Fruit fly (Drosophila melanogaster) whole organism, embryonic: ENCODE data around the gene cwo.

Source experiments
- Adf1 ChIP-seq: fragments of 200-800 bp; sonication (Bioruptor generic); IDR thresholded peaks from 2 replicates; pipeline ENCODE4 v1.3.6; 2022; ENCODE audit warnings: missing biosample characterization, missing genetic modification characterization
- Awh ChIP-seq: fragments of 200-800 bp; sonication (Bioruptor generic); IDR thresholded peaks from 2 replicates; pipeline ENCODE4, ENCODE4 v1.3.6; 2022; ENCODE audit warnings: missing biosample characterization, missing genetic modification characterization
- BEAF-32 ChIP-seq: fragments of 200-800 bp; sonication (Bioruptor generic); optimal IDR thresholded peaks from 3 replicates; lab custom pipeline; 2017; ENCODE audit warnings: missing biosample characterization, missing genetic modification characterization, mild to moderate bottlenecking, moderate library complexity, missing genetic modification reagents
- Bdp1 ChIP-seq: fragments of 200-800 bp; sonication (Bioruptor generic); optimal IDR thresholded peaks from 3 replicates; lab custom pipeline; 2016; ENCODE audit warnings: missing biosample characterization, missing genetic modification characterization
- Bgb ChIP-seq: fragments of 200-800 bp; sonication (Bioruptor generic); IDR thresholded peaks from 2 replicates; pipeline ENCODE4 v1.3.6; 2022; ENCODE audit warnings: missing biosample characterization, missing genetic modification characterization; ENCODE audit not compliant: partially characterized antibody
- Blimp-1 ChIP-seq: fragments of 200-800 bp; sonication (Bioruptor generic); optimal IDR thresholded peaks from 3 replicates; lab custom pipeline; 2018; ENCODE audit warnings: missing biosample characterization, missing genetic modification characterization, mild to moderate bottlenecking, moderate library complexity, missing genetic modification reagents
- CG12071 ChIP-seq: fragments of 200-800 bp; sonication (Bioruptor generic); optimal IDR thresholded peaks from 3 replicates; lab custom pipeline; 2018; ENCODE audit warnings: missing biosample characterization, mild to moderate bottlenecking, missing genetic modification characterization
- CG12391 ChIP-seq: fragments of 200-800 bp; sonication (Bioruptor generic); optimal IDR thresholded peaks from 3 replicates; lab custom pipeline; 2018; ENCODE audit warnings: missing biosample characterization, mild to moderate bottlenecking, missing genetic modification characterization, moderate library complexity
- CG13424 ChIP-seq: fragments of 200-800 bp; sonication (Bioruptor generic); optimal IDR thresholded peaks from 2 replicates; lab custom pipeline; 2019; ENCODE audit warnings: missing biosample characterization, mild to moderate bottlenecking, missing genetic modification characterization, moderate library complexity
- CG14860 ChIP-seq: fragments of 200-800 bp; sonication (Bioruptor generic); IDR thresholded peaks from 3 replicates; pipeline ENCODE4 v1.3.6; 2022; ENCODE audit warnings: missing biosample characterization, missing genetic modification characterization; ENCODE audit not compliant: partially characterized antibody
- CG17328 ChIP-seq: fragments of 200-800 bp; sonication (Bioruptor generic); IDR thresholded peaks from 2 replicates; pipeline ENCODE4 v1.3.6; 2022; ENCODE audit warnings: missing biosample characterization, missing genetic modification characterization
- CG17359 ChIP-seq: fragments of 200-800 bp; sonication (Bioruptor generic); optimal IDR thresholded peaks from 3 replicates; lab custom pipeline; 2018; ENCODE audit warnings: missing biosample characterization, mild to moderate bottlenecking, missing genetic modification characterization, moderate library complexity
- CG6689 ChIP-seq: fragments of 200-800 bp; sonication (Bioruptor generic); IDR thresholded peaks from 2 replicates; pipeline ENCODE4 v1.3.6; 2022; ENCODE audit warnings: missing biosample characterization, missing genetic modification characterization
- CG8089 ChIP-seq: fragments of 200-800 bp; sonication (Bioruptor generic); optimal IDR thresholded peaks from 3 replicates; lab custom pipeline; 2016; ENCODE audit warnings: missing biosample characterization, missing genetic modification characterization
- CG8281 ChIP-seq: fragments of 200-800 bp; sonication (Bioruptor generic); optimal IDR thresholded peaks from 2 replicates; lab custom pipeline; 2018; ENCODE audit warnings: missing biosample characterization, mild to moderate bottlenecking, missing genetic modification characterization, moderate library complexity
- CG8478 ChIP-seq: fragments of >200 bp; optimal IDR thresholded peaks from 2 replicates; lab custom pipeline; 2018
- CG9609 ChIP-seq: fragments of 200-800 bp; sonication (Bioruptor generic); optimal IDR thresholded peaks from 3 replicates; lab custom pipeline; 2016; ENCODE audit warnings: missing biosample characterization, missing genetic modification characterization
- CG9727 ChIP-seq: fragments of 200-800 bp; sonication (Bioruptor generic); optimal IDR thresholded peaks from 3 replicates; lab custom pipeline; 2017; ENCODE audit warnings: missing biosample characterization, mild to moderate bottlenecking, missing genetic modification characterization
- CG9817 ChIP-seq: fragments of 200-800 bp; sonication (Bioruptor generic); optimal IDR thresholded peaks from 2 replicates; lab custom pipeline; 2018; ENCODE audit warnings: missing biosample characterization, mild to moderate bottlenecking, missing genetic modification characterization, moderate library complexity
- E2f2 ChIP-seq: fragments of 200-800 bp; sonication (Bioruptor generic); IDR thresholded peaks from 2 replicates; pipeline ENCODE4 v1.3.6; 2022; ENCODE audit warnings: missing biosample characterization, missing genetic modification characterization
- Eip74EF ChIP-seq, 2 experiments: fragments of 200-800 bp in 1 of 2; fragments of >200 bp in 1 of 2; sonication (Bioruptor generic) in 1 of 2; optimal IDR thresholded peaks; 2 replicates each; lab custom pipeline; 2017 to 2019; ENCODE audit warnings: missing biosample characterization in 2 of 2, missing genetic modification characterization in 2 of 2, mild to moderate bottlenecking in 1 of 2, moderate library complexity in 1 of 2
- Hmr ChIP-seq: fragments of 200-800 bp; sonication (Bioruptor generic); optimal IDR thresholded peaks from 3 replicates; lab custom pipeline; 2017; ENCODE audit warnings: mild to moderate bottlenecking, missing biosample characterization, missing genetic modification reagents, missing genetic modification characterization
- Max ChIP-seq: fragments of 200-800 bp; sonication (Bioruptor generic); optimal IDR thresholded peaks from 2 replicates; lab custom pipeline; 2016; ENCODE audit warnings: missing biosample characterization, mild to moderate bottlenecking, missing genetic modification characterization
- Meics ChIP-seq: fragments of 200-800 bp; sonication (Bioruptor generic); optimal IDR thresholded peaks from 2 replicates; lab custom pipeline; 2017; ENCODE audit warnings: missing biosample characterization, mild to moderate bottlenecking, missing genetic modification characterization
- Nf-YC ChIP-seq: fragments of 200-800 bp; optimal IDR thresholded peaks from 3 replicates; lab custom pipeline; 2019; ENCODE audit warnings: missing biosample characterization, mild to moderate bottlenecking, missing genetic modification characterization, moderate library complexity
- Six4 ChIP-seq: fragments of 200-800 bp; sonication (Bioruptor generic); optimal IDR thresholded peaks from 2 replicates; lab custom pipeline; 2016; ENCODE audit warnings: missing biosample characterization, missing genetic modification characterization
- Taf1 ChIP-seq: fragments of 200-800 bp; sonication (Bioruptor generic); IDR thresholded peaks from 2 replicates; pipeline ENCODE4 v1.3.6; 2022; ENCODE audit warnings: missing biosample characterization, missing genetic modification characterization
- ab ChIP-seq: fragments of 200-800 bp; sonication (Bioruptor generic); optimal IDR thresholded peaks from 2 replicates; lab custom pipeline; 2016; ENCODE audit warnings: missing biosample characterization, missing genetic modification characterization
- bab2 ChIP-seq: fragments of 200-800 bp; sonication (Bioruptor generic); optimal IDR thresholded peaks from 2 replicates; lab custom pipeline; 2016; ENCODE audit warnings: missing biosample characterization, missing genetic modification characterization
- cato ChIP-seq: fragments of 200-800 bp; sonication (Bioruptor generic); optimal IDR thresholded peaks from 2 replicates; lab custom pipeline; 2016; ENCODE audit warnings: missing biosample characterization, missing genetic modification characterization, borderline replicate concordance
- dati ChIP-seq: fragments of 200-800 bp; sonication (Bioruptor generic); IDR thresholded peaks from 2 replicates; pipeline ENCODE4 v1.3.6; 2022; ENCODE audit warnings: missing biosample characterization, missing genetic modification characterization
- gcm ChIP-seq: fragments of 200-800 bp; sonication (Bioruptor generic); optimal IDR thresholded peaks from 2 replicates; lab custom pipeline; 2019; ENCODE audit warnings: missing biosample characterization, mild to moderate bottlenecking, missing genetic modification characterization, moderate library complexity
- grau ChIP-seq: fragments of 200-800 bp; optimal IDR thresholded peaks from 3 replicates; lab custom pipeline; 2019; ENCODE audit warnings: missing biosample characterization, mild to moderate bottlenecking, missing genetic modification characterization, moderate library complexity
- gt ChIP-seq: fragments of 200-800 bp; sonication (Bioruptor generic); IDR thresholded peaks from 2 replicates; pipeline ENCODE4 v1.3.6; 2022; ENCODE audit warnings: missing biosample characterization, missing genetic modification characterization
- nerfin-2 ChIP-seq: fragments of 200-800 bp; sonication (Bioruptor generic); IDR thresholded peaks from 2 replicates; pipeline ENCODE4 v1.3.6; 2022; ENCODE audit warnings: missing biosample characterization, missing genetic modification characterization; ENCODE audit not compliant: partially characterized antibody
- nmo ChIP-seq: fragments of 200-800 bp; sonication (Bioruptor generic); optimal IDR thresholded peaks from 2 replicates; lab custom pipeline; 2018; ENCODE audit warnings: missing biosample characterization, mild to moderate bottlenecking, missing genetic modification characterization, moderate library complexity
- nom ChIP-seq: fragments of 200-800 bp; sonication (Bioruptor generic); optimal IDR thresholded peaks from 2 replicates; lab custom pipeline; 2017; ENCODE audit warnings: missing biosample characterization, missing genetic modification characterization, mild to moderate bottlenecking, moderate library complexity, missing genetic modification reagents
- pan ChIP-seq, 4 experiments: fragments of >200 bp in 3 of 4; fragments of 200-800 bp in 1 of 4; sonication (Bioruptor generic) in 1 of 4; optimal IDR thresholded peaks in 3 of 4; IDR thresholded peaks in 1 of 4; 2 replicates each; pipeline versions ENCODE4 v1.3.6 to Lab custom; 2017 to 2022; ENCODE audit warnings: missing biosample characterization in 2 of 4, missing genetic modification characterization in 2 of 4, mixed read lengths in 1 of 4
- pnt ChIP-seq: fragments of 200-800 bp; sonication (Bioruptor generic); optimal IDR thresholded peaks from 3 replicates; lab custom pipeline; 2016; ENCODE audit warnings: missing biosample characterization, missing genetic modification characterization
- repo ChIP-seq: fragments of 200-800 bp; sonication (Bioruptor generic); optimal IDR thresholded peaks from 2 replicates; lab custom pipeline; 2016; ENCODE audit warnings: missing biosample characterization, missing genetic modification characterization
- sens-2 ChIP-seq: fragments of 200-800 bp; sonication (Bioruptor generic); IDR thresholded peaks from 2 replicates; pipeline ENCODE4 v1.3.6; 2022; ENCODE audit warnings: missing biosample characterization, missing genetic modification characterization
- sisA ChIP-seq: fragments of 200-800 bp; sonication (Bioruptor generic); IDR thresholded peaks from 2 replicates; pipeline ENCODE4 v1.3.6; 2022; ENCODE audit warnings: missing biosample characterization, missing genetic modification characterization
- sqz ChIP-seq: fragments of 200-800 bp; sonication (Bioruptor generic); optimal IDR thresholded peaks from 3 replicates; lab custom pipeline; 2018; ENCODE audit warnings: missing biosample characterization, mild to moderate bottlenecking, missing genetic modification characterization
- sug ChIP-seq: fragments of 200-800 bp; optimal IDR thresholded peaks from 2 replicates; lab custom pipeline; 2019; ENCODE audit warnings: missing biosample characterization, mild to moderate bottlenecking, missing genetic modification characterization, moderate library complexity
- trem ChIP-seq: fragments of 200-800 bp; optimal IDR thresholded peaks from 3 replicates; lab custom pipeline; 2019; ENCODE audit warnings: missing biosample characterization, mild to moderate bottlenecking, missing genetic modification characterization, moderate library complexity
- trh ChIP-seq: fragments of 200-800 bp; sonication (Bioruptor generic); optimal IDR thresholded peaks from 2 replicates; lab custom pipeline; 2016; ENCODE audit warnings: missing biosample characterization, missing genetic modification characterization
- vvl ChIP-seq: fragments of 200-800 bp; sonication (Bioruptor generic); IDR thresholded peaks from 2 replicates; pipeline ENCODE4 v1.3.6; 2022; ENCODE audit warnings: missing biosample characterization, missing genetic modification characterization
- z ChIP-seq: fragments of 200-800 bp; sonication (Bioruptor generic); IDR thresholded peaks from 3 replicates; pipeline ENCODE4 v1.3.6; 2022; ENCODE audit warnings: missing biosample characterization, missing genetic modification characterization
- zf30C ChIP-seq: fragments of 200-800 bp; sonication (Bioruptor generic); optimal IDR thresholded peaks from 3 replicates; lab custom pipeline; 2018; ENCODE audit warnings: missing biosample characterization, mild to moderate bottlenecking, missing genetic modification characterization

cwo gene

DNA sequence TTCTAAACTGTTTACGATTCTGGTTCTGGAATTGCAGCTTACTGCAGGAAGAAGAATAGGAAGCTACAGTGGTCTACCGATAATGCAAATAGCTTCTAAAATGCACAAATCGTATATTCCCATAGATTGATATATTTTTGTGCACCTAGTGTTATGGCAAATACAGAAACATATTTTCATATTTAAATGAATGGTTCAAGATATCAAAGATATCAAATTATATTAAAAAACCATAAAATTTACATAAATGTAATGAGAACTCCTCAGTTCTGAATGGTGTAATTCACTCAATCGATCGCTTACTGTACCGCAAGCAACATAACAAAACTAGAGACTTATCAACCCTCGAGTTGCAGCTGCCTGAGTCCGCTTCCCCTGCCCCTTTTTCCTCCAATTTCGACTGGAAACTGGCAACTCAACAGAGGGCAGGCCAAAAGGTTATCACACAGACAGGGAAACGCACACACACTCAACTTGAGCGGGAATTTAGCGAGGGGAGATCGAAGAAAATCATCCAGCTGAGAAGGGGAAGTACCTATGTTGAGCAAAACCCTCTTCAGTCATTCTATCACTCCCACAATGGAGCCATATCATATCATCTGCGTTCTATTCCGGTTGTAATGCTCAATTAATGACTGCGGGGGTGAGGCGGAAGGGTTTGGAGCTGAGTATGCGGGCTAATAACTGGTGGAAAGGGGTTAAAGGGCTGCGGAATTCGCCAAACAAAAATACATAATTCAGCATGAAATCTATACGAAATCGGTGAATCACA is 33.9 kb upstream of the cwo start (continued):
- no peak for TF ChIP-seq CG14860 (GFP tag; lab: Robert Waterston, UW)
- TF ChIP-seq Taf1 = no peak
- TF ChIP-seq pan (optimal IDR thresholded peaks at IDR 0.05; lab: Kevin White, UChicago) = no peak
- no peak for TF ChIP-seq pan (GFP tag; optimal IDR thresholded peaks at IDR 0.05 in 1 of 2, IDR thresholded peaks at IDR 0.05 in 1 of 2)
- no peak for TF ChIP-seq Bgb
- TF ChIP-seq gcm (GFP tag; lab: Kevin White, UChicago) = peak; percentile 59
- TF ChIP-seq trh (GFP tag; lab: Kevin White, UChicago) = no peak
- TF ChIP-seq sqz (GFP tag; lab: Kevin White, UChicago) = no peak
- no peak for TF ChIP-seq sug (tag; lab: Kevin White, UChicago)
- TF ChIP-seq CG17359 (tag; lab: Kevin White, UChicago) = no peak
- TF ChIP-seq Awh (GFP tag; lab: Robert Waterston, UW) = no peak
- TF ChIP-seq Hmr (GFP tag; lab: Kevin White, UChicago) = no peak
- TF ChIP-seq CG9609 (GFP tag; lab: Kevin White, UChicago) = no peak
- TF ChIP-seq cato = no peak
- no peak for TF ChIP-seq Bdp1
- no peak for TF ChIP-seq CG17328
- no peak for TF ChIP-seq z
- peak; percentile 4 for TF ChIP-seq Max (GFP tag; lab: Kevin White, UChicago)
- TF ChIP-seq sens-2 (GFP tag; lab: Robert Waterston, UW) = no peak
- TF ChIP-seq BEAF-32 (GFP tag; lab: Kevin White, UChicago) = no peak
- no peak for TF ChIP-seq pnt
- TF ChIP-seq ab (GFP tag; lab: Kevin White, UChicago) = no peak
- no peak for TF ChIP-seq Nf-YC (tag; lab: Kevin White, UChicago)
- TF ChIP-seq nerfin-2 = no peak
- peak; percentile 99 for TF ChIP-seq grau (tag; lab: Kevin White, UChicago)
- peak; percentile 40 for TF ChIP-seq Blimp-1
- peak; percentile 43 for TF ChIP-seq CG13424 (tag; lab: Kevin White, UChicago)
- no peak for TF ChIP-seq CG8089
- TF ChIP-seq E2f2 (GFP tag; lab: Robert Waterston, UW) = no peak
- no peak for TF ChIP-seq CG9817 (tag; lab: Kevin White, UChicago)
- no peak for TF ChIP-seq Eip74EF (GFP tag; optimal IDR thresholded peaks at IDR 0.05; lab: Kevin White, UChicago)
- TF ChIP-seq bab2 (GFP tag; lab: Kevin White, UChicago) = no peak
- TF ChIP-seq dati (GFP tag; lab: Robert Waterston, UW) = no peak
- no peak for TF ChIP-seq CG8478 (lab: Kevin White, UChicago)
- TF ChIP-seq gt (GFP tag; lab: Robert Waterston, UW) = no peak
- TF ChIP-seq CG9727 (GFP tag; lab: Kevin White, UChicago) = peak; percentile 54
- TF ChIP-seq trem = peak; percentile 45
- peak; percentile 73 for TF ChIP-seq CG12391 (tag; lab: Kevin White, UChicago)
- no peak for TF ChIP-seq sisA
- TF ChIP-seq CG12071 (GFP tag; lab: Kevin White, UChicago) = no peak
- no peak for TF ChIP-seq zf30C (GFP tag; lab: Kevin White, UChicago)
- no peak for TF ChIP-seq CG6689
- TF ChIP-seq Adf1 (GFP tag; lab: Robert Waterston, UW) = no peak
- peak; percentile 22 for TF ChIP-seq Meics (GFP tag; lab: Kevin White, UChicago)
- peak; percentile 60 for TF ChIP-seq nmo (GFP tag; lab: Kevin White, UChicago)
- TF ChIP-seq vvl (GFP tag; lab: Robert Waterston, UW) = no peak
- no peak for TF ChIP-seq nom (GFP tag; lab: Kevin White, UChicago)
- TF ChIP-seq CG8281 (tag; lab: Kevin White, UChicago) = peak; percentile 31
- no peak for TF ChIP-seq repo
- no peak for TF ChIP-seq Six4 (GFP tag; lab: Kevin White, UChicago)
